Worm (Caenorhabditis elegans) whole organism, mixed stage, embryonic: Measurements from ENCODE around the gene cyn-3.
A peak's percentile ranks its signal among the peaks of the same experiment; 100 is the strongest.

Source experiments
- M03D4.4 ChIP-seq: sonication (generic microtip); optimal IDR thresholded peaks from 2 replicates; lab custom pipeline; 2017; ENCODE audit warnings: mild to moderate bottlenecking, missing genetic modification characterization, missing compliant biosample characterization
- bed-3 ChIP-seq: fragments of 200-800 bp; sonication (Bioruptor generic); optimal IDR thresholded peaks from 3 replicates; lab custom pipeline; 2018; ENCODE audit warnings: mild to moderate bottlenecking, missing genetic modification characterization, moderate library complexity, missing compliant biosample characterization
- blmp-1 ChIP-seq: fragments of 150-350 bp; optimal IDR thresholded peaks from 2 replicates; lab custom pipeline; 2014; ENCODE audit warnings: missing biosample characterization, missing genetic modification characterization
- ceh-39 ChIP-seq: fragments of 150-350 bp; optimal IDR thresholded peaks from 2 replicates; lab custom pipeline; 2014; ENCODE audit warnings: missing biosample characterization, missing genetic modification characterization
- ceh-43 ChIP-seq: fragments of 200-800 bp; sonication (Bioruptor generic); optimal IDR thresholded peaks from 2 replicates; lab custom pipeline; 2018; ENCODE audit warnings: mild to moderate bottlenecking, missing genetic modification characterization, moderate library complexity, missing compliant biosample characterization
- ceh-83 ChIP-seq: fragments of 200-800 bp; sonication (Bioruptor generic); optimal IDR thresholded peaks from 2 replicates; lab custom pipeline; 2018; ENCODE audit warnings: mild to moderate bottlenecking, missing genetic modification characterization, missing compliant biosample characterization
- ces-1 ChIP-seq: fragments of 150-350 bp; optimal IDR thresholded peaks from 2 replicates; lab custom pipeline; 2014; ENCODE audit warnings: missing biosample characterization, missing genetic modification reagents, missing genetic modification characterization
- cnd-1 ChIP-seq: fragments of 200-800 bp; sonication (Bioruptor generic); optimal IDR thresholded peaks from 2 replicates; lab custom pipeline; 2018; ENCODE audit warnings: mild to moderate bottlenecking, missing genetic modification characterization, missing compliant biosample characterization
- drap-1 ChIP-seq: fragments of 200-800 bp; sonication (Bioruptor generic); optimal IDR thresholded peaks from 3 replicates; lab custom pipeline; 2018; ENCODE audit warnings: mild to moderate bottlenecking, missing genetic modification characterization, missing compliant biosample characterization
- elt-1 ChIP-seq: sonication (generic microtip); optimal IDR thresholded peaks from 2 replicates; lab custom pipeline; 2017; ENCODE audit warnings: missing genetic modification characterization, mild to moderate bottlenecking, missing compliant biosample characterization, antibody characterized with exemption, moderate library complexity, borderline replicate concordance; ENCODE audit not compliant: insufficient read depth
- elt-3 ChIP-seq: fragments of 150-350 bp; optimal IDR thresholded peaks from 2 replicates; lab custom pipeline; 2014; ENCODE audit warnings: missing biosample characterization, missing genetic modification characterization
- flh-1 ChIP-seq: fragments of 200-800 bp; sonication (Bioruptor generic); optimal IDR thresholded peaks from 2 replicates; lab custom pipeline; 2018; ENCODE audit warnings: mild to moderate bottlenecking, missing genetic modification characterization, moderate library complexity, missing compliant biosample characterization
- ham-2 ChIP-seq: fragments of 200-800 bp; sonication (Bioruptor generic); optimal IDR thresholded peaks from 2 replicates; lab custom pipeline; 2018; ENCODE audit warnings: mild to moderate bottlenecking, missing genetic modification characterization, missing compliant biosample characterization
- hlh-1 ChIP-seq: fragments of 150-350 bp; optimal IDR thresholded peaks from 2 replicates; lab custom pipeline; 2014; ENCODE audit warnings: missing biosample characterization, missing genetic modification reagents, missing genetic modification characterization
- lin-13 ChIP-seq: fragments of 150-350 bp; optimal IDR thresholded peaks from 2 replicates; lab custom pipeline; 2014; ENCODE audit warnings: missing biosample characterization, missing genetic modification characterization
- lin-32 ChIP-seq: fragments of 200-800 bp; sonication (Bioruptor generic); optimal IDR thresholded peaks from 2 replicates; lab custom pipeline; 2018; ENCODE audit warnings: mild to moderate bottlenecking, missing genetic modification characterization, missing compliant biosample characterization
- lsy-2 ChIP-seq: fragments of 150-350 bp; optimal IDR thresholded peaks from 2 replicates; lab custom pipeline; 2014; ENCODE audit warnings: missing biosample characterization, missing genetic modification characterization
- mab-5 ChIP-seq: fragments of 150-350 bp; optimal IDR thresholded peaks from 2 replicates; lab custom pipeline; 2014; ENCODE audit warnings: missing biosample characterization, missing genetic modification characterization
- mep-1 ChIP-seq: fragments of 150-350 bp; optimal IDR thresholded peaks from 2 replicates; lab custom pipeline; 2017; ENCODE audit warnings: missing biosample characterization, missing genetic modification reagents, missing genetic modification characterization, inconsistent platforms
- mls-2 ChIP-seq: sonication (generic microtip); optimal IDR thresholded peaks from 2 replicates; lab custom pipeline; 2016; ENCODE audit warnings: mild to moderate bottlenecking, missing genetic modification characterization, moderate library complexity, missing compliant biosample characterization
- nhr-12 ChIP-seq: fragments of 150-350 bp; optimal IDR thresholded peaks from 2 replicates; lab custom pipeline; 2014; ENCODE audit warnings: missing biosample characterization, missing genetic modification characterization
- nhr-2 ChIP-seq: fragments of 150-350 bp; optimal IDR thresholded peaks from 2 replicates; lab custom pipeline; 2014; ENCODE audit warnings: missing biosample characterization, missing genetic modification characterization
- nhr-237 ChIP-seq: fragments of 150-350 bp; optimal IDR thresholded peaks from 2 replicates; lab custom pipeline; 2014; ENCODE audit warnings: missing biosample characterization, missing genetic modification characterization
- nhr-28 ChIP-seq: fragments of 150-350 bp; optimal IDR thresholded peaks from 2 replicates; lab custom pipeline; 2014; ENCODE audit warnings: missing biosample characterization, missing genetic modification characterization
- nhr-76 ChIP-seq: sonication (generic microtip); optimal IDR thresholded peaks from 2 replicates; lab custom pipeline; 2017; ENCODE audit warnings: missing biosample characterization, missing genetic modification characterization
- pha-4 ChIP-seq: fragments of 150-350 bp; optimal IDR thresholded peaks from 2 replicates; lab custom pipeline; 2018; ENCODE audit warnings: missing biosample characterization, missing genetic modification reagents, missing genetic modification characterization
- sem-2 ChIP-seq: fragments of 200-800 bp; sonication (Bioruptor generic); optimal IDR thresholded peaks from 2 replicates; lab custom pipeline; 2018; ENCODE audit warnings: mild to moderate bottlenecking, missing genetic modification characterization, missing compliant biosample characterization
- snpc-4 ChIP-seq: fragments of 150-350 bp; optimal IDR thresholded peaks from 2 replicates; lab custom pipeline; 2014; ENCODE audit warnings: missing biosample characterization, missing genetic modification characterization
- sptf-1 ChIP-seq: sonication (generic microtip); optimal IDR thresholded peaks from 2 replicates; lab custom pipeline; 2017; ENCODE audit warnings: mild to moderate bottlenecking, missing genetic modification characterization, moderate library complexity, missing compliant biosample characterization
- tbx-8 ChIP-seq: fragments of 200-800 bp; sonication (Bioruptor generic); optimal IDR thresholded peaks from 2 replicates; lab custom pipeline; 2018; ENCODE audit warnings: mild to moderate bottlenecking, missing genetic modification characterization, moderate library complexity, missing compliant biosample characterization
- unc-120 ChIP-seq: sonication (generic microtip); optimal IDR thresholded peaks from 2 replicates; lab custom pipeline; 2017; ENCODE audit warnings: missing genetic modification characterization, missing compliant biosample characterization; ENCODE audit not compliant: poor library complexity, severe bottlenecking
- unc-39 ChIP-seq: fragments of 150-350 bp; optimal IDR thresholded peaks from 2 replicates; lab custom pipeline; 2014; ENCODE audit warnings: missing biosample characterization, missing genetic modification characterization
- unc-62 ChIP-seq: fragments of 150-350 bp; optimal IDR thresholded peaks from 2 replicates; lab custom pipeline; 2014; ENCODE audit warnings: missing biosample characterization, missing genetic modification reagents, missing genetic modification characterization
- zip-8 ChIP-seq: fragments of 150-350 bp; optimal IDR thresholded peaks from 2 replicates; lab custom pipeline; 2014; ENCODE audit warnings: missing biosample characterization, missing genetic modification characterization
- ztf-11 ChIP-seq: fragments of 150-350 bp; optimal IDR thresholded peaks from 2 replicates; lab custom pipeline; 2014; ENCODE audit warnings: missing biosample characterization, missing genetic modification characterization

Gene cyn-3

ce11 chrV:15189567-15189966 is at the start of gene cyn-3:
cyn-3 (plus strand) TSS chrV:15189927.
- no peak for TF ChIP-seq ceh-43
- TF ChIP-seq cnd-1 (tag; lab: Kevin White, UChicago), result no peak
- TF ChIP-seq sem-2, result no peak
- TF ChIP-seq nhr-2 (tag; lab: Kevin White, UChicago), result no peak
- TF ChIP-seq zip-8 (tag; lab: Kevin White, UChicago), result no peak
- peak; percentile 83 for TF ChIP-seq lsy-2 (tag; lab: Kevin White, UChicago)
- TF ChIP-seq nhr-12 (tag; lab: Kevin White, UChicago), result no peak
- TF ChIP-seq M03D4.4 (tag; lab: Kevin White, UChicago), result no peak
- TF ChIP-seq unc-62 (GFP tag; lab: Kevin White, UChicago), result no peak
- TF ChIP-seq ceh-39 (tag; lab: Kevin White, UChicago), result peak; percentile 26
- no peak for TF ChIP-seq mab-5 (tag; lab: Kevin White, UChicago)
- TF ChIP-seq bed-3 (GFP tag; lab: Kevin White, UChicago), result no peak
- TF ChIP-seq nhr-237, result peak; percentile 71
- TF ChIP-seq mep-1 (tag; lab: Kevin White, UChicago), result peak; percentile 78
- no peak for TF ChIP-seq blmp-1
- peak; percentile 77 for TF ChIP-seq pha-4 (tag; lab: Kevin White, UChicago)
- TF ChIP-seq ztf-11, result no peak
- peak; percentile 81 for TF ChIP-seq ces-1 (GFP tag; lab: Kevin White, UChicago)
- no peak for TF ChIP-seq nhr-28
- TF ChIP-seq unc-120, result no peak
- no peak for TF ChIP-seq drap-1
- peak; percentile 58 for TF ChIP-seq lin-13 (tag; lab: Kevin White, UChicago)
- TF ChIP-seq unc-39 (tag; lab: Kevin White, UChicago), result no peak
- no peak for TF ChIP-seq ham-2
- TF ChIP-seq ceh-83, result no peak
- peak; percentile 18 for TF ChIP-seq hlh-1 (tag; lab: Kevin White, UChicago)
- TF ChIP-seq flh-1 (GFP tag; lab: Kevin White, UChicago), result no peak
- no peak for TF ChIP-seq elt-3 (tag; lab: Kevin White, UChicago)
- no peak for TF ChIP-seq lin-32 (GFP tag; lab: Kevin White, UChicago)
- no peak for TF ChIP-seq mls-2
- TF ChIP-seq sptf-1 (tag; lab: Kevin White, UChicago), result no peak
- no peak for TF ChIP-seq elt-1 (tag; lab: Kevin White, UChicago)
- no peak for TF ChIP-seq tbx-8 (GFP tag; lab: Kevin White, UChicago)
- TF ChIP-seq snpc-4 (tag; lab: Kevin White, UChicago), result no peak
- TF ChIP-seq nhr-76 (tag; lab: Kevin White, UChicago), result no peak

- TF ChIP-seq flh-1 (GFP tag; lab: Kevin White, UChicago), result no peak
- TF ChIP-seq nhr-237, result no peak
- TF ChIP-seq nhr-28, result no peak
- no peak for TF ChIP-seq nhr-12 (tag; lab: Kevin White, UChicago)
- TF ChIP-seq lsy-2 (tag; lab: Kevin White, UChicago), result no peak
- no peak for TF ChIP-seq elt-3 (tag; lab: Kevin White, UChicago)
- no peak for TF ChIP-seq cnd-1 (tag; lab: Kevin White, UChicago)
- no peak for TF ChIP-seq tbx-8 (GFP tag; lab: Kevin White, UChicago)
- TF ChIP-seq, all 35 proteins: peak for 0
These were observed 49.5 kb upstream of the cyn-3 start, which contains the start of gene K08F9.3 for ce11 chrV:15140247-15140646. K08F9.3 (plus strand) TSS chrV:15140547.

ce11 chrV:15143285-15143684 is 46.4 kb upstream of the cyn-3 start, which contains the start of gene K08F9.1:
K08F9.1 (minus strand) TSS chrV:15143385.
- TF ChIP-seq M03D4.4 (tag; lab: Kevin White, UChicago), result no peak
- no peak for TF ChIP-seq elt-1 (tag; lab: Kevin White, UChicago)
- no peak for TF ChIP-seq ces-1 (GFP tag; lab: Kevin White, UChicago)
- no peak for TF ChIP-seq bed-3 (GFP tag; lab: Kevin White, UChicago)
- TF ChIP-seq ceh-43, result no peak
- no peak for TF ChIP-seq nhr-28
- no peak for TF ChIP-seq drap-1

ce11 chrV:15143798-15144197 is 45.9 kb upstream of the cyn-3 start, which contains the start of gene K08F9.4:
K08F9.4 (plus strand) TSS chrV:15144019.
- no peak for TF ChIP-seq nhr-2 (tag; lab: Kevin White, UChicago)
- TF ChIP-seq ceh-83, result no peak
- TF ChIP-seq pha-4 (tag; lab: Kevin White, UChicago), result peak; percentile 73
- TF ChIP-seq mls-2, result no peak
- peak; percentile 98 for TF ChIP-seq blmp-1
- TF ChIP-seq mep-1 (tag; lab: Kevin White, UChicago), result peak; percentile 63
- no peak for TF ChIP-seq mab-5 (tag; lab: Kevin White, UChicago)
- TF ChIP-seq ztf-11, result no peak
- no peak for TF ChIP-seq nhr-76 (tag; lab: Kevin White, UChicago)
- TF ChIP-seq drap-1, result no peak
- no peak for TF ChIP-seq ceh-39 (tag; lab: Kevin White, UChicago)
- TF ChIP-seq ces-1 (GFP tag; lab: Kevin White, UChicago), result peak; percentile 59
- TF ChIP-seq bed-3 (GFP tag; lab: Kevin White, UChicago), result no peak
- TF ChIP-seq hlh-1 (tag; lab: Kevin White, UChicago), result peak; percentile 2
- no peak for TF ChIP-seq nhr-237
- TF ChIP-seq lsy-2 (tag; lab: Kevin White, UChicago), result peak; percentile 55
